Worm (Caenorhabditis elegans) whole organism, young adult: ENCODE results near the gene aat-8.

ENCODE experiments used
- B0336.3 ChIP-seq: fragments of 200-800 bp; sonication (Bioruptor generic); IDR thresholded peaks from 2 replicates; pipeline ENCODE4 v1.3.6; 2022; ENCODE audit warnings: missing genetic modification characterization, missing compliant biosample characterization
- C06A6.2 ChIP-seq: fragments of 200-800 bp; sonication (Bioruptor generic); conservative IDR thresholded peaks from 2 replicates; pipeline ENCODE4 v1.3.6; 2022; ENCODE audit warnings: missing genetic modification characterization, missing compliant biosample characterization
- F52B5.7 ChIP-seq: sonication (generic microtip); optimal IDR thresholded peaks from 2 replicates; lab custom pipeline; 2016; ENCODE audit warnings: mild to moderate bottlenecking, missing genetic modification characterization, missing compliant biosample characterization
- F55B11.4 ChIP-seq: sonication (generic microtip); optimal IDR thresholded peaks from 2 replicates; lab custom pipeline; 2016; ENCODE audit warnings: missing compliant biosample characterization, missing genetic modification characterization, borderline replicate concordance; ENCODE audit not compliant: insufficient read depth
- F57C9.4 ChIP-seq: sonication (generic microtip); optimal IDR thresholded peaks from 2 replicates; lab custom pipeline; 2017; ENCODE audit warnings: mild to moderate bottlenecking, missing genetic modification characterization, missing compliant biosample characterization
- T07F8.4 ChIP-seq: sonication (generic microtip); optimal IDR thresholded peaks from 2 replicates; lab custom pipeline; 2016; ENCODE audit warnings: mild to moderate bottlenecking, missing genetic modification characterization, moderate library complexity, missing compliant biosample characterization
- Y53F4B.3 ChIP-seq: fragments of 200-800 bp; sonication (Bioruptor generic); IDR thresholded peaks from 2 replicates; pipeline ENCODE4 v1.3.6; 2022; ENCODE audit warnings: missing genetic modification reagents, missing genetic modification characterization, missing compliant biosample characterization
- ama-1 ChIP-seq, 3 experiments: fragments of 150-350 bp in 1 of 3; sonication (generic microtip) in 2 of 3; optimal IDR thresholded peaks; 2 replicates each; lab custom pipeline; 2014 to 2018; ENCODE audit warnings: missing biosample characterization in 2 of 3, missing genetic modification characterization in 2 of 3, missing genetic modification reagents in 2 of 3
- aptf-3 ChIP-seq: fragments of 200-800 bp; sonication (Bioruptor generic); IDR thresholded peaks from 2 replicates; pipeline ENCODE4 v1.3.6; 2022; ENCODE audit warnings: missing genetic modification characterization, missing compliant biosample characterization
- attf-5 ChIP-seq: fragments of 200-800 bp; sonication (Bioruptor generic); optimal IDR thresholded peaks from 2 replicates; lab custom pipeline; 2018; ENCODE audit warnings: mild to moderate bottlenecking, missing genetic modification characterization, missing compliant biosample characterization
- attf-6 ChIP-seq: fragments of 200-800 bp; sonication (Bioruptor generic); IDR thresholded peaks from 2 replicates; pipeline ENCODE4 v1.3.6; 2022; ENCODE audit warnings: missing genetic modification reagents, missing genetic modification characterization, missing compliant biosample characterization
- ccch-3 ChIP-seq: fragments of 200-800 bp; sonication (Bioruptor generic); optimal IDR thresholded peaks from 2 replicates; lab custom pipeline; 2018; ENCODE audit warnings: mild to moderate bottlenecking, missing genetic modification characterization, missing compliant biosample characterization
- cebp-2 ChIP-seq: fragments of 200-800 bp; sonication (Bioruptor generic); IDR thresholded peaks from 2 replicates; pipeline ENCODE4 v1.3.6; 2022; ENCODE audit warnings: missing genetic modification characterization, missing compliant biosample characterization
- chd-7 ChIP-seq: sonication (generic microtip); optimal IDR thresholded peaks from 2 replicates; lab custom pipeline; 2016; ENCODE audit warnings: mild to moderate bottlenecking, missing genetic modification characterization, moderate library complexity, missing compliant biosample characterization
- dox-1 ChIP-seq: fragments of 200-800 bp; sonication (Bioruptor generic); IDR thresholded peaks from 2 replicates; pipeline ENCODE4 v1.3.6; 2022; ENCODE audit warnings: missing genetic modification reagents, missing genetic modification characterization, missing compliant biosample characterization
- egl-18 ChIP-seq: fragments of 200-800 bp; sonication (Bioruptor generic); IDR thresholded peaks from 2 replicates; pipeline ENCODE4 v1.3.6; 2022; ENCODE audit warnings: missing genetic modification reagents, missing genetic modification characterization, missing compliant biosample characterization
- him-1 ChIP-seq: sonication (generic microtip); optimal IDR thresholded peaks from 2 replicates; lab custom pipeline; 2016; ENCODE audit warnings: missing genotype, missing genetic modification reagents, missing genetic modification characterization, missing compliant biosample characterization
- hmg-1.2 ChIP-seq: fragments of 200-800 bp; sonication (Bioruptor generic); IDR thresholded peaks from 2 replicates; pipeline ENCODE4 v1.3.6; 2022; ENCODE audit warnings: missing genetic modification reagents, missing genetic modification characterization, missing compliant biosample characterization
- let-526 ChIP-seq: fragments of 200-800 bp; sonication (Bioruptor generic); IDR thresholded peaks from 2 replicates; pipeline ENCODE4 v1.3.6; 2022; ENCODE audit warnings: missing genetic modification reagents, missing genetic modification characterization, missing compliant biosample characterization
- lin-26 ChIP-seq: fragments of 200-800 bp; sonication (Bioruptor generic); IDR thresholded peaks from 2 replicates; pipeline ENCODE4 v1.3.6; 2022; ENCODE audit warnings: missing genetic modification reagents, missing genetic modification characterization, missing compliant biosample characterization
- nfya-1 ChIP-seq: sonication (generic microtip); optimal IDR thresholded peaks from 2 replicates; lab custom pipeline; 2017; ENCODE audit warnings: antibody characterized with exemption, missing compliant biosample characterization, missing genetic modification characterization, borderline replicate concordance; ENCODE audit not compliant: insufficient read depth
- nhr-179 ChIP-seq: sonication (generic microtip); optimal IDR thresholded peaks from 2 replicates; lab custom pipeline; 2016; ENCODE audit warnings: mild to moderate bottlenecking, missing genetic modification characterization, missing compliant biosample characterization
- nhr-90 ChIP-seq: sonication (generic microtip); optimal IDR thresholded peaks from 2 replicates; lab custom pipeline; 2016; ENCODE audit warnings: missing genotype, mild to moderate bottlenecking, missing genetic modification characterization, missing compliant biosample characterization
- rec-8 ChIP-seq, 2 experiments: sonication (generic microtip); optimal IDR thresholded peaks; 2 replicates each; lab custom pipeline; 2016; ENCODE audit warnings: mild to moderate bottlenecking in 2 of 2, missing genetic modification characterization in 2 of 2, missing genetic modification reagents in 2 of 2, missing genotype in 2 of 2, missing biosample characterization in 1 of 2, missing compliant biosample characterization in 1 of 2, moderate library complexity in 1 of 2
- sdz-38 ChIP-seq: sonication (generic microtip); optimal IDR thresholded peaks from 2 replicates; lab custom pipeline; 2016; ENCODE audit warnings: missing genotype, missing genetic modification characterization, missing compliant biosample characterization
- sea-2 ChIP-seq: fragments of 200-800 bp; sonication (Bioruptor generic); IDR thresholded peaks from 2 replicates; pipeline ENCODE4 v1.3.6; 2022; ENCODE audit warnings: missing genetic modification characterization, missing compliant biosample characterization
- snpc-1.3 ChIP-seq: sonication (generic microtip); optimal IDR thresholded peaks from 2 replicates; lab custom pipeline; 2017; ENCODE audit warnings: missing genetic modification characterization, mild to moderate bottlenecking, missing compliant biosample characterization, antibody characterized with exemption, moderate library complexity, missing genotype, missing genetic modification reagents; ENCODE audit not compliant: insufficient read depth
- snpc-4 ChIP-seq, 5 experiments: fragments of 150-350 bp in 1 of 5; sonication (generic microtip) in 4 of 5; optimal IDR thresholded peaks; 2 replicates each; lab custom pipeline; 2014 to 2018; ENCODE audit warnings: missing genetic modification characterization in 5 of 5, missing biosample characterization in 3 of 5, antibody characterized with exemption in 2 of 5, mild to moderate bottlenecking in 2 of 5, missing compliant biosample characterization in 2 of 5, missing genotype in 2 of 5, moderate library complexity in 2 of 5, missing genetic modification reagents in 1 of 5
- tbx-9 ChIP-seq: sonication (generic microtip); optimal IDR thresholded peaks from 2 replicates; lab custom pipeline; 2016; ENCODE audit warnings: borderline replicate concordance, missing genetic modification characterization, inconsistent platforms, missing compliant biosample characterization
- unc-62 ChIP-seq: fragments of 150-350 bp; optimal IDR thresholded peaks from 2 replicates; lab custom pipeline; 2014; ENCODE audit warnings: missing biosample characterization, missing genetic modification reagents, missing genetic modification characterization
- zfh-2 ChIP-seq: fragments of 200-800 bp; sonication (Bioruptor generic); conservative IDR thresholded peaks from 2 replicates; pipeline ENCODE4 v1.3.6; 2022; ENCODE audit warnings: missing genetic modification reagents, missing genetic modification characterization, missing compliant biosample characterization
- zim-3 ChIP-seq: sonication (generic microtip); optimal IDR thresholded peaks from 2 replicates; lab custom pipeline; 2017; ENCODE audit warnings: mild to moderate bottlenecking, missing genetic modification characterization, moderate library complexity, missing compliant biosample characterization

aat-8 gene

ce11 chrIV:3856190-3856589 is 8.7 kb downstream of the aat-8 start:
- TF ChIP-seq rec-8 (tag; optimal IDR thresholded peaks at IDR 0.05; lab: Kevin White, UChicago), result no peak
- TF ChIP-seq B0336.3, result no peak
- TF ChIP-seq hmg-1.2 (GFP tag; lab: Robert Waterston, UW), result no peak
- TF ChIP-seq sdz-38, result no peak
- TF ChIP-seq zfh-2 (GFP tag; lab: Robert Waterston, UW), result 0 out of 2 replicates have a peak, but pooled peaks have one; percentile 22

ce11 chrIV:3855543-3855942 is 9.3 kb downstream of the aat-8 start, which contains the start of gene zag-1:
zag-1 (plus strand) TSS chrIV:3855843.
- TF ChIP-seq let-526 (no peak), F57C9.4 (tag; lab: Kevin White, UChicago) (no peak), F52B5.7 (tag; lab: Kevin White, UChicago) (no peak), aptf-3 (GFP tag; lab: Robert Waterston, UW) (no peak), unc-62 (GFP tag; lab: Kevin White, UChicago) (no peak), egl-18 (no peak), sea-2 (GFP tag; lab: Robert Waterston, UW) (no peak), snpc-4 (GFP tag; optimal IDR thresholded peaks at IDR 0.05; lab: Kevin White, UChicago) (no peak), snpc-4 (tag; optimal IDR thresholded peaks at IDR 0.05; lab: Kevin White, UChicago) (no peak), C06A6.2 (GFP tag; lab: Robert Waterston, UW) (no peak), nhr-179 (tag; lab: Kevin White, UChicago) (no peak), tbx-9 (tag; lab: Kevin White, UChicago) (no peak), nfya-1 (tag; lab: Kevin White, UChicago) (no peak), F55B11.4 (tag; lab: Kevin White, UChicago) (no peak), attf-6 (GFP tag; lab: Robert Waterston, UW) (no peak)
- TF ChIP-seq, all 124 proteins: peak for 0

ce11 chrIV:3854606-3855005 is 10.2 kb downstream of the aat-8 start:
- TF ChIP-seq lin-26 (GFP tag; lab: Robert Waterston, UW) (no peak), ama-1 (optimal IDR thresholded peaks at IDR 0.05; lab: Kevin White, UChicago) (no peak), ama-1 (GFP tag; optimal IDR thresholded peaks at IDR 0.05; lab: Kevin White, UChicago) (no peak), snpc-4 (GFP tag; optimal IDR thresholded peaks at IDR 0.05; lab: Kevin White, UChicago) (no peak), snpc-4 (tag; optimal IDR thresholded peaks at IDR 0.05; lab: Kevin White, UChicago) (no peak), cebp-2 (GFP tag; lab: Robert Waterston, UW) (no peak), zfh-2 (GFP tag; lab: Robert Waterston, UW) (peak; percentile 50), dox-1 (GFP tag; lab: Robert Waterston, UW) (peak; percentile 30; the same call in 1 of the 2 replicates), nhr-90 (tag; lab: Kevin White, UChicago) (no peak)

ce11 chrIV:3853557-3853956 is 11.3 kb downstream of the aat-8 start:
- no peak for TF ChIP-seq him-1
- no peak for TF ChIP-seq nfya-1 (tag; lab: Kevin White, UChicago)
- no peak for TF ChIP-seq F57C9.4 (tag; lab: Kevin White, UChicago)
- no peak for TF ChIP-seq tbx-9 (tag; lab: Kevin White, UChicago)
- TF ChIP-seq zim-3 (tag; lab: Kevin White, UChicago), result no peak
- no peak for TF ChIP-seq chd-7 (tag; lab: Kevin White, UChicago)
- TF ChIP-seq snpc-1.3 (tag; lab: Kevin White, UChicago), result no peak
- no peak for TF ChIP-seq ccch-3 (GFP tag; lab: Kevin White, UChicago)

ce11 chrIV:3848985-3849384 is 15.9 kb downstream of the aat-8 start:
- TF ChIP-seq Y53F4B.3 (GFP tag; lab: Robert Waterston, UW) (no peak), attf-5 (GFP tag; lab: Kevin White, UChicago) (no peak), zim-3 (tag; lab: Kevin White, UChicago) (no peak), T07F8.4 (tag; lab: Kevin White, UChicago) (no peak)
